Fruit fly (Drosophila melanogaster): ENCODE results near the gene CG11050.

CG11050 gene

DNA sequence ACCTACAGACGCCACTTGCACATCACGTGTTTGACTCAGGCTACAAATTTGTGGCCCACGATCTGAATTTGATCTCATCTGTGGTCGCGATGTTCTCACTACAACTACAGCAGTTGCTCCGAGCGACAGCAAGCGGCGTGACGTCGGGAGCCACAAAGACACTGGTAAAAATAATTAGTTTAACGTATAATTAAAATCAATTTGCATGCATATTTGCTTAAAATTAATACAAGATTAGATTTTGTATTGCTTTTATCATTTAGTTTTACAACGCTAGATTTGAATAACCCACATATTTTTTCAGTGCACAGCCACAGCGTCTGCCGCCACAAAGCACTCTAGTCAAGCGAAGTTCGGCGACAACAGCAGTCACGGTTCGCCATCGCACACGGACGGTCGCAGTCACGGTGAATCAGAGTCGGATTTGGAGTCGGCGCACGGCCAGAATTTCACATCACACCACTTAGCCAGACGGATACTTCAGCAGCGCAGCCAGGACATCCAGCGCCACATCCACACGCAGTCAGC lies 1.7 kb downstream of the CG11050 start (continued):
- TF ChIP-seq Sox102F (GFP tag; optimal IDR thresholded peaks at IDR 0.05) (peak; percentile 100), org-1 (GFP tag; optimal IDR thresholded peaks at IDR 0.05) (peak; percentile 100), CG15514 (GFP tag; optimal IDR thresholded peaks at IDR 0.05) (peak; percentile 97), ac (GFP tag; optimal IDR thresholded peaks at IDR 0.05) (peak; percentile 100), Ravus (GFP tag; IDR thresholded peaks at IDR 0.05) (peak; percentile 100), CG9817 (tag; optimal IDR thresholded peaks at IDR 0.05) (peak; percentile 100), CG12942 (GFP tag; optimal IDR thresholded peaks at IDR 0.05) (peak; percentile 100), CG1792 (GFP tag; optimal IDR thresholded peaks at IDR 0.05) (peak; percentile 100), CG14965 (GFP tag; optimal IDR thresholded peaks at IDR 0.05; ENCODE audit: borderline replicate concordance) (peak; percentile 95), CG15479 (GFP tag; optimal IDR thresholded peaks at IDR 0.05) (peak; percentile 81), ems (GFP tag; optimal IDR thresholded peaks at IDR 0.05) (peak; percentile 100), bcd (GFP tag; optimal IDR thresholded peaks at IDR 0.05) (peak; percentile 100), pnt (GFP tag; optimal IDR thresholded peaks at IDR 0.05) (peak; percentile 100), CG10431 (GFP tag; optimal IDR thresholded peaks at IDR 0.05) (peak; percentile 99), Oli (tag; optimal IDR thresholded peaks at IDR 0.05) (peak; percentile 100), sima (GFP tag; optimal IDR thresholded peaks at IDR 0.05) (peak; percentile 100), Xbp1 (GFP tag; optimal IDR thresholded peaks at IDR 0.05) (peak; percentile 100), Chrac-16 (GFP tag; optimal IDR thresholded peaks at IDR 0.05) (peak; percentile 100), gcm (GFP tag; optimal IDR thresholded peaks at IDR 0.05) (peak; percentile 100), gem (tag; optimal IDR thresholded peaks at IDR 0.05) (peak; percentile 100), row (GFP tag; IDR thresholded peaks at IDR 0.05) (peak; percentile 100), dati (GFP tag; IDR thresholded peaks at IDR 0.05) (peak; percentile 100), gro (GFP tag; optimal IDR thresholded peaks at IDR 0.05) (peak; percentile 100), kay (GFP tag; optimal IDR thresholded peaks at IDR 0.05) (peak; percentile 100), CG4707 (GFP tag; optimal IDR thresholded peaks at IDR 0.05) (peak; percentile 99), E2f2 (GFP tag; IDR thresholded peaks at IDR 0.05) (peak; percentile 99), CG3065 (GFP tag; optimal IDR thresholded peaks at IDR 0.05) (peak; percentile 100), grn (GFP tag; optimal IDR thresholded peaks at IDR 0.05) (peak; percentile 100), Bteb2 (GFP tag; optimal IDR thresholded peaks at IDR 0.05) (peak; percentile 100), CG6683 (GFP tag; optimal IDR thresholded peaks at IDR 0.05) (peak; percentile 100), CG15073 (GFP tag; optimal IDR thresholded peaks at IDR 0.05) (peak; percentile 95), pzg (GFP tag; optimal IDR thresholded peaks at IDR 0.05) (peak; percentile 78), Mrtf (GFP tag; IDR thresholded peaks at IDR 0.05) (peak; percentile 100), schlank (tag; optimal IDR thresholded peaks at IDR 0.05) (peak; percentile 100), CG2116 (GFP tag; optimal IDR thresholded peaks at IDR 0.05) (peak; percentile 96), tgo (GFP tag; IDR thresholded peaks at IDR 0.05) (peak; percentile 100), crol (GFP tag; IDR thresholded peaks at IDR 0.05) (peak; percentile 94), CG4854 (GFP tag; optimal IDR thresholded peaks at IDR 0.05) (peak; percentile 100), gsb-n (tag; optimal IDR thresholded peaks at IDR 0.05) (peak; percentile 100), CG2199 (GFP tag; IDR thresholded peaks at IDR 0.05) (peak; percentile 100), cas (GFP tag; IDR thresholded peaks at IDR 0.05) (peak; percentile 100), CG12155 (GFP tag; optimal IDR thresholded peaks at IDR 0.05) (peak; percentile 100), ash1 (GFP tag; optimal IDR thresholded peaks at IDR 0.05) (peak; percentile 100), MESR4 (GFP tag; optimal IDR thresholded peaks at IDR 0.05) (peak; percentile 99), CG34422 (GFP tag; IDR thresholded peaks at IDR 0.05) (peak; percentile 100), CG7357 (GFP tag; IDR thresholded peaks at IDR 0.05) (peak; percentile 99), CG4617 (GFP tag; optimal IDR thresholded peaks at IDR 0.05; ENCODE audit: borderline replicate concordance) (peak; percentile 100), repo (GFP tag; optimal IDR thresholded peaks at IDR 0.05) (peak; percentile 100), h (optimal IDR thresholded peaks at IDR 0.05) (no peak), Awh (GFP tag; IDR thresholded peaks at IDR 0.05) (peak; percentile 100), NC2β (GFP tag; optimal IDR thresholded peaks at IDR 0.05) (peak; percentile 100)

Data from whole organism, embryonic.